Worm (Caenorhabditis elegans): ENCODE measurements around the gene F07E5.5.

DNA sequence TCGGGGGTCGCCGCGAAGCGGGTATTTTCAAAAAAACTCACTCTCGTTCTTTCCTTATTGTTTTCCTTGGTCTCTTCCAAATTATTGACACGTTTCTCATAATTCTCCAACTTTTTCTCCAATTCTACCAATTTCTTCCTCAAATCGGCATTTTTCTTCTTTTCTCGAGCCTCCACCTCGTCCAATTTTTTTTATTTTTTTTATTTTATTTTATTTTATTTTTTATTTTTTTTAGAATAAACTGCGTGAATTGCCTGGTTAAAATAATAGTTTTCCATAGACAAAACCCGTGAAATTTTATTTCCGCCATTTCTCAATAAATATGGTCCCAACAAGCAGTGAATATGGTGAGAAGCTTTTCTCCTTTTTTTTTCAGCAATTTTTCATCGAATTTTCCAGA lies 46.2 kb downstream of the F07E5.5 start, which contains the start of gene F59H6.15:
- TF ChIP-seq ceh-36 (tag; optimal IDR thresholded peaks at IDR 0.05) (no peak), hmg-4 (GFP tag; optimal IDR thresholded peaks at IDR 0.05) (no peak), tbx-37 (GFP tag; conservative IDR thresholded peaks at IDR 0.05) (no peak), flt-1 (GFP tag; IDR thresholded peaks at IDR 0.05) (no peak), scrt-1 (GFP tag; IDR thresholded peaks at IDR 0.05) (no peak), F13C5.2 (tag; optimal IDR thresholded peaks at IDR 0.05) (no peak), pes-1 (GFP tag; IDR thresholded peaks at IDR 0.05) (no peak), ama-1 (optimal IDR thresholded peaks at IDR 0.05) (no peak)

All from whole organism, early embryonic.